Fruit fly (Drosophila melanogaster) whole organism, pupa: ENCODE data around the gene mtgo.

Experiments
- CG15710 ChIP-seq: fragments of 200-800 bp; sonication (Bioruptor generic); optimal IDR thresholded peaks from 2 replicates; lab custom pipeline; 2018; ENCODE audit warnings: missing biosample characterization, mild to moderate bottlenecking, missing genetic modification characterization, moderate library complexity
- EcR ChIP-seq: fragments of 200-800 bp; sonication (Bioruptor generic); optimal IDR thresholded peaks from 3 replicates; lab custom pipeline; 2019; ENCODE audit warnings: missing biosample characterization, missing genetic modification characterization, mild to moderate bottlenecking, moderate library complexity, missing genetic modification reagents
- Pif1B ChIP-seq: fragments of 200-800 bp; sonication (Bioruptor generic); optimal IDR thresholded peaks from 3 replicates; lab custom pipeline; 2016; ENCODE audit warnings: missing biosample characterization, missing genetic modification characterization
- fd96Ca ChIP-seq: fragments of 200-800 bp; sonication (Bioruptor generic); IDR thresholded peaks from 3 replicates; pipeline ENCODE4 v1.3.6; 2022; ENCODE audit warnings: missing biosample characterization, missing genetic modification characterization

dm6 chr2L:16538931-16539330 is 5.9 kb upstream of the mtgo start:
- TF ChIP-seq CG15710 (tag; lab: Kevin White, UChicago) (no peak), fd96Ca (GFP tag; lab: Robert Waterston, UW) (no peak), Pif1B (GFP tag; lab: Kevin White, UChicago) (no peak), EcR (GFP tag; lab: Kevin White, UChicago) (no peak)
